Worm (Caenorhabditis elegans) whole organism, young adult: ENCODE results near the gene F59A6.2.

Experiments
- B0261.1 ChIP-seq: sonication (generic microtip); optimal IDR thresholded peaks from 2 replicates; lab custom pipeline; 2016; ENCODE audit warnings: mild to moderate bottlenecking, missing genetic modification characterization, moderate library complexity, missing compliant biosample characterization
- K12H6.12 ChIP-seq: fragments of 200-800 bp; sonication (Bioruptor generic); optimal IDR thresholded peaks from 2 replicates; lab custom pipeline; 2018; ENCODE audit warnings: mild to moderate bottlenecking, missing genetic modification characterization, missing compliant biosample characterization
- ama-1 ChIP-seq, 3 experiments: fragments of 150-350 bp in 1 of 3; sonication (generic microtip) in 2 of 3; optimal IDR thresholded peaks; 2 replicates each; lab custom pipeline; 2014 to 2018; ENCODE audit warnings: missing biosample characterization in 2 of 3, missing genetic modification characterization in 2 of 3, missing genetic modification reagents in 2 of 3
- cebp-2 ChIP-seq: fragments of 200-800 bp; sonication (Bioruptor generic); IDR thresholded peaks from 2 replicates; pipeline ENCODE4 v1.3.6; 2022; ENCODE audit warnings: missing genetic modification characterization, missing compliant biosample characterization
- fkh-3 ChIP-seq: sonication (generic microtip); optimal IDR thresholded peaks from 2 replicates; lab custom pipeline; 2016; ENCODE audit warnings: mild to moderate bottlenecking, missing genetic modification characterization, missing compliant biosample characterization
- lin-26 ChIP-seq: fragments of 200-800 bp; sonication (Bioruptor generic); IDR thresholded peaks from 2 replicates; pipeline ENCODE4 v1.3.6; 2022; ENCODE audit warnings: missing genetic modification reagents, missing genetic modification characterization, missing compliant biosample characterization
- lin-35 ChIP-seq, 3 experiments: fragments of 150-350 bp in 2 of 3; sonication (generic microtip) in 1 of 3; optimal IDR thresholded peaks; 2 replicates each; lab custom pipeline; 2014 to 2018; ENCODE audit warnings: missing biosample characterization in 3 of 3, missing genetic modification characterization in 3 of 3, missing genetic modification reagents in 3 of 3
- rec-8 ChIP-seq, 2 experiments: sonication (generic microtip); optimal IDR thresholded peaks; 2 replicates each; lab custom pipeline; 2016; ENCODE audit warnings: mild to moderate bottlenecking in 2 of 2, missing genetic modification characterization in 2 of 2, missing genetic modification reagents in 2 of 2, missing genotype in 2 of 2, missing biosample characterization in 1 of 2, missing compliant biosample characterization in 1 of 2, moderate library complexity in 1 of 2
- sptf-2 ChIP-seq: fragments of 200-800 bp; sonication (Bioruptor generic); optimal IDR thresholded peaks from 2 replicates; lab custom pipeline; 2018; ENCODE audit warnings: mild to moderate bottlenecking, missing genetic modification characterization, missing compliant biosample characterization

- TF ChIP-seq ama-1 (optimal IDR thresholded peaks at IDR 0.05; lab: Kevin White, UChicago) (no peak), ama-1 (GFP tag; optimal IDR thresholded peaks at IDR 0.05; lab: Kevin White, UChicago) (no peak), fkh-3 (no peak), cebp-2 (GFP tag; lab: Robert Waterston, UW) (no peak), K12H6.12 (tag; lab: Kevin White, UChicago) (no peak), lin-35 (GFP tag; optimal IDR thresholded peaks at IDR 0.05; lab: Kevin White, UChicago) (no peak), rec-8 (tag; optimal IDR thresholded peaks at IDR 0.05; lab: Kevin White, UChicago) (no peak), sptf-2 (GFP tag; lab: Kevin White, UChicago) (no peak), lin-26 (GFP tag; lab: Robert Waterston, UW) (no peak), B0261.1 (tag; lab: Kevin White, UChicago) (no peak)
These were observed 12.6 kb upstream of the F59A6.2 start for ce11 chrII:5001866-5002265.
